Fruit fly (Drosophila melanogaster): ENCODE results near the gene mrn.

dm6 chr3L:15553993-15554644 is 26.2 kb downstream of the mrn start, which contains the start of gene AGO2:
- TF ChIP-seq Myc (optimal IDR thresholded peaks at IDR 0.05) = no peak
- TF ChIP-seq psq (optimal IDR thresholded peaks at IDR 0.05) = no peak
